Fruit fly (Drosophila melanogaster) ovary, adult (tissue): ENCODE measurements around the gene TwdlY.
A peak's percentile ranks its signal among the peaks of the same experiment; 100 is the strongest.

Experiments used
- CG17801 ChIP-seq: fragments of 200-800 bp; optimal IDR thresholded peaks from 2 replicates; lab custom pipeline; 2019; ENCODE audit warnings: missing biosample characterization, mild to moderate bottlenecking, missing genetic modification characterization, moderate library complexity; ENCODE audit not compliant: partially characterized antibody

TwdlY gene

dm6 chrX:16734647-16735046, at the start of gene TwdlY:
TwdlY (plus strand) TSS chrX:16734947.
- TF ChIP-seq CG17801 (GFP tag; lab: Kevin White, UChicago), result no peak

dm6 chrX:16687400-16688105, 47.2 kb upstream of the TwdlY start:
- TF ChIP-seq CG17801 (GFP tag; lab: Kevin White, UChicago), result no peak

dm6 chrX:16688106-16688459, 46.7 kb upstream of the TwdlY start:
- no peak for TF ChIP-seq CG17801 (GFP tag; lab: Kevin White, UChicago)

dm6 chrX:16689339-16689738, 45.4 kb upstream of the TwdlY start:
- no peak for TF ChIP-seq CG17801 (GFP tag; lab: Kevin White, UChicago)

- no peak for TF ChIP-seq CG17801 (GFP tag; lab: Kevin White, UChicago)
Observed at dm6 chrX:16689966-16690365, 44.8 kb upstream of the TwdlY start.

- TF ChIP-seq CG17801 (GFP tag; lab: Kevin White, UChicago), result no peak
Observed at dm6 chrX:16690499-16690898, 44.2 kb upstream of the TwdlY start.

dm6 chrX:16691440-16691839, 43.3 kb upstream of the TwdlY start:
- TF ChIP-seq CG17801 (GFP tag; lab: Kevin White, UChicago), result peak; percentile 49

- TF ChIP-seq CG17801 (GFP tag; lab: Kevin White, UChicago), result no peak
Observed at dm6 chrX:16692325-16692724, 42.4 kb upstream of the TwdlY start.

dm6 chrX:16693805-16694387, 40.9 kb upstream of the TwdlY start:
- no peak for TF ChIP-seq CG17801 (GFP tag; lab: Kevin White, UChicago)

- TF ChIP-seq CG17801 (GFP tag; lab: Kevin White, UChicago), result no peak
Observed at dm6 chrX:16694477-16694876, 40.3 kb upstream of the TwdlY start.

- no peak for TF ChIP-seq CG17801 (GFP tag; lab: Kevin White, UChicago)
Observed at dm6 chrX:16694959-16695358, 39.8 kb upstream of the TwdlY start, which contains the start of gene Septin4. Septin4 (minus strand) TSS chrX:16695173.

dm6 chrX:16695658-16696181, 39.0 kb upstream of the TwdlY start, which contains the start of gene CG4678:
CG4678 (plus strand) TSS chrX:16696131.
- TF ChIP-seq CG17801 (GFP tag; lab: Kevin White, UChicago), result no peak

- no peak for TF ChIP-seq CG17801 (GFP tag; lab: Kevin White, UChicago)
Observed at dm6 chrX:16696614-16697519, 37.9 kb upstream of the TwdlY start.

- no peak for TF ChIP-seq CG17801 (GFP tag; lab: Kevin White, UChicago)
Observed at dm6 chrX:16697882-16698571, 36.7 kb upstream of the TwdlY start.
